Worm (Caenorhabditis elegans): ENCODE measurements around the gene msrp-7.

DNA sequence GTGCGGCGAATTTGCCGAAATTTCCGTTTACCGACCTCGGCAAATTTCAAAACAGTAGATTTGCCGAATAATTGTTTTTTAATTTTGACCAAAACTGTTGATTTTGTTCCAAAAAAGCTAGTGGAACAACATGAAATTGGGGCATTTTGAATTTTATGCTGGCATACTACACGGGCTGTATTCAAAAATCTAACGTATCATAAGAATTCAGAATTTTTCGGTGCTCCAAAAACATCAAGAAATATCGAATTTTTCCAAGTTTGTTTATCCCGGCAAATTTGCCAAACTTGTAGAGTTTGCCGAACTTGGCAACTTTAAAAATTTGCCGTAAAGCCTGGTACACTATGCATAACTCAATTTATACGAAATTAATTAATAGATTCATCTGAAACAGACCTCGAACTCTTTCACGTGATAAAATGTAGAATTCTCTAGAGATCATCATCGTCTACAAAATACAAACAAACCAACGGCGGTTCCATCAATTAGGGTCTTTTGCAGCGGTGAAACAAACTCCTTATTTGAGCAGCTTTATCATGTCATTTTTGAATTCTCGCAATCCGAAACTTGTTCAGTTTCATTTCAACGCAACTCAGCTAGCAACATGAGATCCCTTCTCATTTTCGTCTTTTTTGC is 2.0 kb upstream of the msrp-7 start, which contains the start of gene R06F6.14:
- TF ChIP-seq ztf-29 (GFP tag; IDR thresholded peaks at IDR 0.05) (no peak), med-1 (GFP tag; optimal IDR thresholded peaks at IDR 0.05; ENCODE audit: insufficient read depth) (no peak), ztf-23 (GFP tag; IDR thresholded peaks at IDR 0.05) (no peak)
